Fruit fly (Drosophila melanogaster): Measurements from ENCODE around the gene CG12480.

dm6 chrX:14209209-14209781, 39.9 kb downstream of the CG12480 start:
- TF ChIP-seq pan (optimal IDR thresholded peaks at IDR 0.05) (no peak), CG32264 (GFP tag; optimal IDR thresholded peaks at IDR 0.05) (no peak), usp (GFP tag; optimal IDR thresholded peaks at IDR 0.05) (no peak), fru (GFP tag; optimal IDR thresholded peaks at IDR 0.05) (peak; percentile 2), psq (GFP tag; optimal IDR thresholded peaks at IDR 0.05) (no peak), brk (GFP tag; optimal IDR thresholded peaks at IDR 0.05) (no peak), foxo (GFP tag; optimal IDR thresholded peaks at IDR 0.05) (peak in 1 of 2 experiments; percentile 28), dsf (GFP tag; optimal IDR thresholded peaks at IDR 0.05; ENCODE audit: borderline replicate concordance) (no peak), sv (GFP tag; optimal IDR thresholded peaks at IDR 0.05) (no peak), OdsH (GFP tag; optimal IDR thresholded peaks at IDR 0.05) (no peak), Vsx2 (GFP tag; optimal IDR thresholded peaks at IDR 0.05; ENCODE audit: partially characterized antibody) (no peak), dmrt93B (GFP tag; optimal IDR thresholded peaks at IDR 0.05) (no peak), rgr (GFP tag; optimal IDR thresholded peaks at IDR 0.05) (no peak)
